Worm (Caenorhabditis elegans) whole organism, mixed stage, embryonic: ENCODE results near the gene C35A5.6.

Experiments used
- lin-13 ChIP-seq: fragments of 150-350 bp; optimal IDR thresholded peaks from 2 replicates; lab custom pipeline; 2014; ENCODE audit warnings: missing biosample characterization, missing genetic modification characterization
- mep-1 ChIP-seq: fragments of 150-350 bp; optimal IDR thresholded peaks from 2 replicates; lab custom pipeline; 2017; ENCODE audit warnings: missing biosample characterization, missing genetic modification reagents, missing genetic modification characterization, inconsistent platforms
- nhr-237 ChIP-seq: fragments of 150-350 bp; optimal IDR thresholded peaks from 2 replicates; lab custom pipeline; 2014; ENCODE audit warnings: missing biosample characterization, missing genetic modification characterization
- nhr-28 ChIP-seq: fragments of 150-350 bp; optimal IDR thresholded peaks from 2 replicates; lab custom pipeline; 2014; ENCODE audit warnings: missing biosample characterization, missing genetic modification characterization
- snpc-4 ChIP-seq: fragments of 150-350 bp; optimal IDR thresholded peaks from 2 replicates; lab custom pipeline; 2014; ENCODE audit warnings: missing biosample characterization, missing genetic modification characterization
- ztf-11 ChIP-seq: fragments of 150-350 bp; optimal IDR thresholded peaks from 2 replicates; lab custom pipeline; 2014; ENCODE audit warnings: missing biosample characterization, missing genetic modification characterization

DNA sequence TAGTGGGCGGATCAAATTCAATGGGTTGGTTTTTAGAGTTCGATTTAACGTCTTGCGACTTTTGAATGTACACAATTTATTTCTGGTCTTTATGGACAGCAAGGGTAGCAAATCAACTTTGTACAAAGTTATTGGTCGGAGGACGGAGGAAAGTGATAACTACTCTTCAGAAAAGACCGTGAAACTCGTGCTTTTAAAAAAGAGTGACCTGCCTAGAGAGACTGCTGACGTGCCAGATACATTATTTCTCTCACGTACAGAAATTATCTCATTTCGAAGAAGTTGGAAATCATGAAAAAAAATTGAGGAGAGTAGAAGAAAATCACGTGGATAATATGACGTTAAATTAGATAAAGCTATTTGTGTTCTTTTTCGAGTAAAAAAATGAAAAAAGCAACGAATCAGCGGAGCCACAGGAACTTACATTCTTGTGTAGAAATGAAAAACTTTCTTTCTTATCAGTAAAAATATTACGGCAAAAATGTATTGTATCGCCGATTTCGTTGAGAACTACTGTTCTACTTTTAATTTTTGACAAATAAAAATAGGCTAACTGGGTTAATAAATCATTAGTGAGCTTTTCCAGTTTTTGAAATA is 27.3 kb downstream of the C35A5.6 start, which contains the start of gene ppm-1.A:
- TF ChIP-seq snpc-4 (tag; lab: Kevin White, UChicago) (no peak), ztf-11 (tag; lab: Kevin White, UChicago) (no peak), lin-13 (tag; lab: Kevin White, UChicago) (no peak), nhr-237 (tag; lab: Kevin White, UChicago) (no peak), nhr-28 (tag; lab: Kevin White, UChicago) (no peak), mep-1 (tag; lab: Kevin White, UChicago) (no peak)
